Worm (Caenorhabditis elegans): ENCODE measurements around the gene srbc-76.

DNA sequence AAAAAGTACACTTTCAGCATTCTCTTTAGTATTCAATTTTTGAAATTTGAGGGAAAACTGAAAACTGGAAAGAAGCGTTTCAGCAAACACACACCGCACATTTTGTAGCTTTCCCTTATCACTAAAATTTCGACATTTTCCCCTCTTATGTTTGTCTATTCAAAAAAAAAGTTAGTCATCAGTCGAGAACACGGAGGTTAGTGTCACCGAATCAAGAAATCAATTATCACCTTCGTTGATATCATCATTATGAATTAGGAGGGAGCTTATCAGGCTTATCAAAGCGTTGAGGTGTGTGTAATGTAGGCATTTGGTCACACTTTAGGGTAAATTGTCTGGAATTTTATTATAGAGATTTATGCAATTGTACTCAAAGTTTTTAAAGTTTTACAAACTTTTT, 46.4 kb downstream of the srbc-76 start, which contains the start of gene cpr-3:
- TF ChIP-seq dao-5 (tag; optimal IDR thresholded peaks at IDR 0.05) (no peak), him-1 (tag; optimal IDR thresholded peaks at IDR 0.05) (no peak)
